Fruit fly (Drosophila melanogaster) whole organism, embryonic: ENCODE measurements around the gene rdo.

ENCODE experiments used
- Bgb ChIP-seq: fragments of 200-800 bp; sonication (Bioruptor generic); IDR thresholded peaks from 2 replicates; pipeline ENCODE4 v1.3.6; 2022; ENCODE audit warnings: missing biosample characterization, missing genetic modification characterization; ENCODE audit not compliant: partially characterized antibody
- BtbVII ChIP-seq: fragments of 200-800 bp; sonication (Bioruptor generic); optimal IDR thresholded peaks from 3 replicates; lab custom pipeline; 2017; ENCODE audit warnings: missing biosample characterization, mild to moderate bottlenecking, missing genetic modification characterization
- CG10431 ChIP-seq: fragments of 200-800 bp; sonication (Bioruptor generic); optimal IDR thresholded peaks from 3 replicates; lab custom pipeline; 2018; ENCODE audit warnings: missing biosample characterization, mild to moderate bottlenecking, missing genetic modification characterization
- CG11504 ChIP-seq: fragments of 200-800 bp; sonication (Bioruptor generic); optimal IDR thresholded peaks from 3 replicates; lab custom pipeline; 2019; ENCODE audit warnings: missing biosample characterization, mild to moderate bottlenecking, missing genetic modification characterization, moderate library complexity
- CG13296 ChIP-seq: fragments of 200-800 bp; sonication (Bioruptor generic); optimal IDR thresholded peaks from 3 replicates; lab custom pipeline; 2018; ENCODE audit warnings: missing biosample characterization, mild to moderate bottlenecking, missing genetic modification characterization
- CG15601 ChIP-seq: fragments of 200-800 bp; sonication (Bioruptor generic); optimal IDR thresholded peaks from 3 replicates; lab custom pipeline; 2019; ENCODE audit warnings: missing biosample characterization, mild to moderate bottlenecking, missing genetic modification characterization, moderate library complexity
- CG17359 ChIP-seq: fragments of 200-800 bp; sonication (Bioruptor generic); optimal IDR thresholded peaks from 3 replicates; lab custom pipeline; 2018; ENCODE audit warnings: missing biosample characterization, mild to moderate bottlenecking, missing genetic modification characterization, moderate library complexity
- CG18011 ChIP-seq: fragments of 200-800 bp; sonication (Bioruptor generic); optimal IDR thresholded peaks from 2 replicates; lab custom pipeline; 2017; ENCODE audit warnings: missing biosample characterization, missing genetic modification characterization, mild to moderate bottlenecking, moderate library complexity, missing genotype
- CG1832 ChIP-seq: fragments of 200-800 bp; sonication (Bioruptor generic); optimal IDR thresholded peaks from 2 replicates; lab custom pipeline; 2017; ENCODE audit warnings: missing biosample characterization, mild to moderate bottlenecking, missing genetic modification characterization, inconsistent platforms
- CG18599 ChIP-seq: fragments of 200-800 bp; sonication (Bioruptor generic); optimal IDR thresholded peaks from 3 replicates; lab custom pipeline; 2017; ENCODE audit warnings: missing biosample characterization, missing genetic modification characterization, mild to moderate bottlenecking, moderate library complexity, missing genetic modification reagents
- CG31441 ChIP-seq: fragments of 200-800 bp; sonication (Bioruptor generic); IDR thresholded peaks from 2 replicates; pipeline ENCODE4 v1.3.6; 2022; ENCODE audit warnings: missing biosample characterization, missing genetic modification characterization
- CG4360 ChIP-seq: fragments of 200-800 bp; sonication (Bioruptor generic); IDR thresholded peaks from 2 replicates; pipeline ENCODE4 v1.3.6; 2022; ENCODE audit warnings: missing biosample characterization, missing genetic modification characterization
- CG4707 ChIP-seq: fragments of 200-800 bp; sonication (Bioruptor generic); optimal IDR thresholded peaks from 2 replicates; lab custom pipeline; 2018; ENCODE audit warnings: missing biosample characterization, mild to moderate bottlenecking, missing genetic modification characterization, moderate library complexity
- CG7271 ChIP-seq: fragments of 200-800 bp; sonication (Bioruptor generic); optimal IDR thresholded peaks from 2 replicates; lab custom pipeline; 2018; ENCODE audit warnings: missing biosample characterization, mild to moderate bottlenecking, missing genetic modification characterization, moderate library complexity
- CG7556 ChIP-seq: fragments of 200-800 bp; sonication (Bioruptor generic); optimal IDR thresholded peaks from 2 replicates; lab custom pipeline; 2017; ENCODE audit warnings: missing biosample characterization, mild to moderate bottlenecking, missing genetic modification characterization
- Dp ChIP-seq: fragments of 200-800 bp; sonication (Bioruptor generic); optimal IDR thresholded peaks from 2 replicates; lab custom pipeline; 2018; ENCODE audit warnings: missing biosample characterization, mild to moderate bottlenecking, missing genetic modification characterization, moderate library complexity
- E2f1 ChIP-seq: fragments of 200-800 bp; sonication (Bioruptor generic); IDR thresholded peaks from 2 replicates; pipeline ENCODE4 v1.3.6; 2022; ENCODE audit warnings: missing biosample characterization, missing genetic modification characterization
- Eip74EF ChIP-seq, 2 experiments: fragments of 200-800 bp in 1 of 2; fragments of >200 bp in 1 of 2; sonication (Bioruptor generic) in 1 of 2; optimal IDR thresholded peaks; 2 replicates each; lab custom pipeline; 2017 to 2019; ENCODE audit warnings: missing biosample characterization in 2 of 2, missing genetic modification characterization in 2 of 2, mild to moderate bottlenecking in 1 of 2, moderate library complexity in 1 of 2
- Lpt ChIP-seq: fragments of >200 bp; optimal IDR thresholded peaks from 2 replicates; lab custom pipeline; 2018; ENCODE audit warnings: missing biosample characterization, missing genetic modification characterization
- MBD-R2 ChIP-seq: fragments of 200-800 bp; sonication (Bioruptor generic); IDR thresholded peaks from 2 replicates; pipeline ENCODE4 v1.3.6; 2022; ENCODE audit warnings: missing biosample characterization, missing genetic modification characterization
- Mes4 ChIP-seq: fragments of 200-800 bp; sonication (Bioruptor generic); optimal IDR thresholded peaks from 2 replicates; lab custom pipeline; 2016; ENCODE audit warnings: missing biosample characterization, missing genetic modification characterization
- Ptx1 ChIP-seq: fragments of 200-800 bp; sonication (Bioruptor generic); IDR thresholded peaks from 2 replicates; pipeline ENCODE4 v1.3.6; 2022; ENCODE audit warnings: missing biosample characterization, missing genetic modification characterization
- Scr ChIP-seq: fragments of 200-800 bp; sonication (Bioruptor generic); IDR thresholded peaks from 2 replicates; pipeline ENCODE4 v1.3.6; 2022; ENCODE audit warnings: missing biosample characterization, missing genetic modification characterization; ENCODE audit not compliant: partially characterized antibody
- Sry-δ ChIP-seq: fragments of 200-800 bp; sonication (Bioruptor generic); optimal IDR thresholded peaks from 2 replicates; lab custom pipeline; 2016; ENCODE audit warnings: missing biosample characterization, missing genetic modification characterization
- Xrp1 ChIP-seq: fragments of 200-800 bp; sonication (Bioruptor generic); IDR thresholded peaks from 2 replicates; pipeline ENCODE4 v1.3.6; 2022; ENCODE audit warnings: missing biosample characterization, missing genetic modification characterization
- al ChIP-seq: fragments of 200-800 bp; sonication (Bioruptor generic); IDR thresholded peaks from 2 replicates; pipeline ENCODE4 v1.3.6; 2022; ENCODE audit warnings: missing biosample characterization, missing genetic modification characterization
- bab2 ChIP-seq: fragments of 200-800 bp; sonication (Bioruptor generic); optimal IDR thresholded peaks from 2 replicates; lab custom pipeline; 2016; ENCODE audit warnings: missing biosample characterization, missing genetic modification characterization
- bcd ChIP-seq: fragments of 200-800 bp; sonication (Bioruptor generic); optimal IDR thresholded peaks from 2 replicates; lab custom pipeline; 2017; ENCODE audit warnings: missing biosample characterization, mild to moderate bottlenecking, missing genetic modification characterization
- croc ChIP-seq: fragments of 200-800 bp; sonication (Bioruptor generic); conservative IDR thresholded peaks from 3 replicates; pipeline ENCODE4 v1.3.6; 2022; ENCODE audit warnings: missing biosample characterization, missing genetic modification characterization
- danr ChIP-seq: fragments of 200-800 bp; sonication (Bioruptor generic); IDR thresholded peaks from 2 replicates; pipeline ENCODE4 v1.3.6; 2022; ENCODE audit warnings: missing biosample characterization, missing genetic modification characterization
- dmrt99B ChIP-seq: fragments of 200-800 bp; sonication (Bioruptor generic); optimal IDR thresholded peaks from 2 replicates; lab custom pipeline; 2018; ENCODE audit warnings: missing biosample characterization, mild to moderate bottlenecking, missing genetic modification characterization, moderate library complexity
- eve ChIP-seq, 2 experiments: fragments of >200 bp; optimal IDR thresholded peaks; 2 replicates each; lab custom pipeline; 2017; ENCODE audit warnings: missing biosample characterization in 2 of 2, missing genetic modification characterization in 2 of 2
- gt ChIP-seq: fragments of 200-800 bp; sonication (Bioruptor generic); IDR thresholded peaks from 2 replicates; pipeline ENCODE4 v1.3.6; 2022; ENCODE audit warnings: missing biosample characterization, missing genetic modification characterization
- insv ChIP-seq, 2 experiments: fragments of 200-800 bp; sonication (Bioruptor generic); optimal IDR thresholded peaks; 3 replicates each; lab custom pipeline; 2016 to 2018; ENCODE audit warnings: missing biosample characterization in 2 of 2, missing genetic modification characterization in 2 of 2
- klu ChIP-seq: fragments of 200-800 bp; sonication (Bioruptor generic); IDR thresholded peaks from 2 replicates; pipeline ENCODE4 v1.3.6; 2022; ENCODE audit warnings: missing biosample characterization, missing genetic modification characterization
- psq ChIP-seq: fragments of 200-800 bp; sonication (Bioruptor generic); optimal IDR thresholded peaks from 2 replicates; lab custom pipeline; 2017; ENCODE audit warnings: missing biosample characterization, missing genetic modification characterization
- pum ChIP-seq: fragments of 200-800 bp; sonication (Bioruptor generic); optimal IDR thresholded peaks from 2 replicates; lab custom pipeline; 2016; ENCODE audit warnings: missing biosample characterization, missing genetic modification characterization
- shn ChIP-seq: fragments of 200-800 bp; sonication (Bioruptor generic); optimal IDR thresholded peaks from 3 replicates; lab custom pipeline; 2016; ENCODE audit warnings: missing biosample characterization, missing genetic modification characterization
- tio ChIP-seq: fragments of 200-800 bp; sonication (Bioruptor generic); optimal IDR thresholded peaks from 2 replicates; lab custom pipeline; 2017; ENCODE audit warnings: missing biosample characterization, missing genetic modification characterization, inconsistent platforms

The rdo gene

DNA sequence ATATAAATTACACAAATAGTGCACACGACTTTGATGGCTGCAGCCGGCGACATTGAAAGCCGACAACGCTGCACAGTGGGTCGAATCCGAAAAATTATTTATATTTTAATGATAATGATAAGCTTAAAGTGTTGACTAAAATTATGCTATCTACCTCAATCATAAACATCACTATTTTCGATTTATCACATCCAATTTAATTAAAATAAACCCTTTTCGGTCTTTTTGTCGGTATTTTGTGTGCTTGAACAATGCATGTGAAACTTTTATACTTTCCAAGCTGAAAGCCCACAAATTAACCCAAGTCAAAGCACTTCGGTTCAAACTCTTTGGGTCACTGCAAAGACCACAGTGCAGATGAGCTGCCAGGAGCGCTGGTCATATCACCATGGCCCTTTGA lies 6.7 kb upstream of the rdo start (continued):
- TF ChIP-seq CG7556 (GFP tag; lab: Kevin White, UChicago) = no peak
- peak; percentile 37 for TF ChIP-seq dmrt99B
- TF ChIP-seq CG11504 (tag; lab: Kevin White, UChicago) = peak; percentile 40
- no peak for TF ChIP-seq CG15601 (tag; lab: Kevin White, UChicago)
- TF ChIP-seq Bgb (GFP tag; lab: Robert Waterston, UW) = no peak
- no peak for TF ChIP-seq CG13296 (GFP tag; lab: Kevin White, UChicago)
- no peak for TF ChIP-seq Ptx1
- TF ChIP-seq Lpt = no peak

DNA sequence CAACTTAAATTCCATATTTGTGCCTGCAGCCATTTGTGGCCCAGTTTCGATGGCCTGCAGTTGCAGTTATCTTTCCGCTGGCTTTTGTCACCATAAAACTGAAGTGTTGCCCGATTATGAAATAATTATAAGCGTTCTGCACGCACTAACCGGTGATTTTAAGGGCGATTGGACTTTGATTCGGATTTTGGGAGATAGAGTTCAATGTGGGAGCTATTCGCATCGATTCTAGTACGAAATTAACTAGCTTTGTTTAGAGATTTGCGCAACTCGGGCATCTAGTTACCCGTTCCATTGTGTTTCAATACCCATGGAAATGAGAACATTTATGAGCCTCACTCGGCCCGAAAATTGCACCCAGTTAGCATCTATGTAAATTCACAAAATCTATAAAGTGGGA lies 5.9 kb upstream of the rdo start, which contains the start of gene CG5693:
Gene CG5693, plus strand, starts transcription at position 301 of the 400 bp plus-strand sequence.
- TF ChIP-seq danr (GFP tag; lab: Robert Waterston, UW) (no peak), croc (GFP tag; lab: Robert Waterston, UW) (no peak), shn (GFP tag; lab: Kevin White, UChicago) (no peak), klu (GFP tag; lab: Robert Waterston, UW) (no peak), al (GFP tag; lab: Robert Waterston, UW) (no peak), BtbVII (no peak), psq (GFP tag; lab: Kevin White, UChicago) (no peak), bcd (GFP tag; lab: Kevin White, UChicago) (no peak), Dp (GFP tag; lab: Kevin White, UChicago) (no peak), Mes4 (no peak), Xrp1 (GFP tag; lab: Robert Waterston, UW) (no peak)

DNA sequence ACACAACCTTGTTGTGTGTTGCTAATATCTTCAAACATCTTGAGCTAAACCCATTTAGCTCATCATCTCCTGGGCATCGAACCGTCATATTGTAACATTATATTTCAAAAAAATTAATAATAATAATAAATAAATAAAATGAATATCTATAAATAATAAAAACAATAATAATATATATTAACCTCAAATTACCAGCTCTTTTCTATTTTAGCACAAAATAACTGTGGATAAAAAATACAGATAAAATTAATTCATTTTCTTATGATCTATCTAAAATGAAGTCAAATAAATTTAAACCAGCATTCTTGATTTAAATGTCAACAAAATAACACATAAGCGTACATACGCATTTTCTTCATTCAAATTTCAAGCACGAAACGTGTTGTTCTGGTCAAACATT lies 5.1 kb upstream of the rdo start, which contains the start of gene CG42659:
Gene CG42659, plus strand, starts transcription at position 301 of the 400 bp plus-strand sequence.
- TF ChIP-seq CG17359 (tag; lab: Kevin White, UChicago) (no peak), CG18599 (GFP tag; lab: Kevin White, UChicago) (no peak), CG10431 (GFP tag; lab: Kevin White, UChicago) (no peak), CG1832 (GFP tag; lab: Kevin White, UChicago) (no peak), MBD-R2 (GFP tag; lab: Robert Waterston, UW) (no peak), CG4360 (GFP tag; lab: Robert Waterston, UW) (no peak), Scr (no peak), bab2 (GFP tag; lab: Kevin White, UChicago) (no peak), Sry-δ (GFP tag; lab: Kevin White, UChicago) (no peak), tio (GFP tag; lab: Kevin White, UChicago) (no peak), CG18011 (GFP tag; lab: Kevin White, UChicago) (no peak), pum (GFP tag; lab: Kevin White, UChicago) (no peak), insv (GFP tag; optimal IDR thresholded peaks at IDR 0.05; lab: Kevin White, UChicago) (no peak)

DNA sequence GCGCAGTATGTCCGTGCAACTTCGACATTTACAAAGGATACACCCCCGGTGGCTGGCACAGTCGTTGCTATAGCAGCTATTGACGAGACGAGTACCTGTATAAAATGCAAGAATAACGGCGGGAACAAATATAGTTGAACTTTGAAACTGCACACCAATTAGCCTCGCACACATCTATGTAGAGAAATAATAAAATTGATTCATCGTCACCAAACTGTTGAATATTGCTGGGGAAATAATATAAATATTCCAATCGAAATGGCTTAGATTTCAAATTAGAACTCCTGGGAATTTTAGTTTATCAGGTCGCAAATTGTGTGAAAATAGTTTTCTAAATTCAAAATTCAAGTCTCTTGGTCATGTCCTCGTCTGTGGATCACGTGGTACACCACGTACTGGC lies 4.5 kb upstream of the rdo start, which contains the start of the genes CG42634 and CG42635:
Gene CG42634, plus strand, starts transcription at position 301 of the 400 bp plus-strand sequence.
Gene CG42635, plus strand, starts transcription at position 301 of the 400 bp plus-strand sequence.
- TF ChIP-seq Eip74EF (GFP tag; optimal IDR thresholded peaks at IDR 0.05; lab: Kevin White, UChicago) (no peak), eve (GFP tag; optimal IDR thresholded peaks at IDR 0.05; lab: Kevin White, UChicago) (no peak), CG31441 (GFP tag; lab: Robert Waterston, UW) (no peak), CG4360 (GFP tag; lab: Robert Waterston, UW) (no peak), gt (GFP tag; lab: Robert Waterston, UW) (no peak), CG7271 (tag; lab: Kevin White, UChicago) (no peak), CG4707 (no peak), E2f1 (GFP tag; lab: Robert Waterston, UW) (no peak)
- TF ChIP-seq, all 482 proteins: peak for 0
